Worm (Caenorhabditis elegans): Measurements from ENCODE around the gene irld-26.

DNA sequence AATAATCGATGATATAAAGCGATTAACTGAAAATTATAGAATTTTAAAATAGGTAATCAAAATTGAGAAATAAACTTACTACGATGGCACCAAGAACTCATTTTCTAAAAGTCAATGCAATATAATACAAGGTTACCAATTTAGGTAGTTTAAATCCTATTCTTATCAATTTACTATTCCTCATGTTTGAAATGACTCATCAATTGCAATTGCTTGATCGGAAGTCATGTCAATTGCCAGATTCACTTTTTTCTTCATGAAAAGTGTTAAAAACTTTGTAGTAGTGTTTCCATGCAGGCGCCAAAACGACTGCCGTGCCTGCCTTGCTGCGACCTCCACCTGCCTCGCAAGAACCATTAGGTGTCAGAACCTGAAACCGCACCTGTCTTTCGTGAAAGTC is 21.6 kb downstream of the irld-26 start, which contains the start of gene F11A5.13:
- TF ChIP-seq snpc-4 (GFP tag; optimal IDR thresholded peaks at IDR 0.05) (no peak), snpc-4 (tag; optimal IDR thresholded peaks at IDR 0.05) (no peak), dpff-1 (tag; optimal IDR thresholded peaks at IDR 0.05) (no peak), unc-62 (GFP tag; optimal IDR thresholded peaks at IDR 0.05) (no peak), F33H1.4 (GFP tag; IDR thresholded peaks at IDR 0.05) (no peak), sea-2 (GFP tag; IDR thresholded peaks at IDR 0.05) (no peak), nfya-1 (tag; optimal IDR thresholded peaks at IDR 0.05; ENCODE audit: borderline replicate concordance, insufficient read depth) (no peak), pha-4 (tag; optimal IDR thresholded peaks at IDR 0.05) (no peak), aptf-3 (GFP tag; IDR thresholded peaks at IDR 0.05) (no peak), Y53G8AR.9 (GFP tag; conservative IDR thresholded peaks at IDR 0.05) (no peak), F39B2.1 (GFP tag; IDR thresholded peaks at IDR 0.05) (no peak), hlh-26 (GFP tag; conservative IDR thresholded peaks at IDR 0.05) (no peak), efl-1 (GFP tag; optimal IDR thresholded peaks at IDR 0.05) (no peak), Y56A3A.18 (GFP tag; IDR thresholded peaks at IDR 0.05) (no peak)

Data from whole organism, young adult.